Worm (Caenorhabditis elegans) whole organism, L4 larva: Measurements from ENCODE around the gene exos-4.1.

Source experiments
- F37D6.2 ChIP-seq: sonication (generic microtip); optimal IDR thresholded peaks from 2 replicates; lab custom pipeline; 2016; ENCODE audit warnings: mild to moderate bottlenecking, missing genetic modification characterization, missing compliant biosample characterization
- ctbp-1 ChIP-seq: fragments of 200-800 bp; sonication (Bioruptor generic); IDR thresholded peaks from 2 replicates; pipeline ENCODE4 v1.3.6; 2022; ENCODE audit warnings: missing genetic modification reagents, missing genetic modification characterization, missing compliant biosample characterization
- hif-1 ChIP-seq, 2 experiments: sonication (generic microtip); optimal IDR thresholded peaks; 2 replicates each; lab custom pipeline; 2016 to 2017; ENCODE audit warnings: missing compliant biosample characterization in 2 of 2, missing genetic modification characterization in 2 of 2, missing genetic modification reagents in 2 of 2, missing genotype in 2 of 2, mild to moderate bottlenecking in 1 of 2
- pha-4 ChIP-seq, 2 experiments: fragments of 150-350 bp in 1 of 2; fragments of 200-800 bp in 1 of 2; sonication (Bioruptor generic) in 1 of 2; IDR thresholded peaks in 1 of 2; optimal IDR thresholded peaks in 1 of 2; 2 replicates each; pipeline versions ENCODE4 v1.3.6 to Lab custom; 2014 to 2022; ENCODE audit warnings: missing genetic modification characterization in 2 of 2, missing genetic modification reagents in 2 of 2, missing biosample characterization in 1 of 2, missing compliant biosample characterization in 1 of 2
- pqm-1 ChIP-seq: sonication (generic microtip); optimal IDR thresholded peaks from 2 replicates; lab custom pipeline; 2017; ENCODE audit warnings: missing biosample characterization, missing genetic modification characterization
- rbr-2 ChIP-seq: sonication (generic microtip); optimal IDR thresholded peaks from 2 replicates; lab custom pipeline; 2016; ENCODE audit warnings: missing genotype, missing genetic modification characterization, missing compliant biosample characterization

DNA sequence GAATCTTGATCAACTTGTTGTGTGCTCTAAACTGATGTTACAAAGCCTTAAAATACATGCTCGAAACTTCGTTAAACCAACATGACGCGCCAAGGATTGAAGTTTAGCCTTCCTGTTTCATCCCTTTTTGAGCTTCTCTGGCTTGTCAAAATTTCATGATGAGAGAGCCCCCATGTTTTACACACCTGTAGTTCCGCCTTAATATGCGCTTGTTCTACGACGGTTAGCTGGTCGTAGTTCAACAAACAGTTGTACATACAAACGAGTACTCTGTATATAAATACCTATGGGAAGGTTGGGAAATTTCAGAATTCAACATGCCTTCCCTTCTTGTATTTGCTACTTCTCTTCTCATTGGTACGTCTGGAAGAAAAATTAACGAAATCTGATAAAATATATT, 30.3 kb upstream of the exos-4.1 start, which contains the start of gene scl-6:
- TF ChIP-seq hif-1 (tag; optimal IDR thresholded peaks at IDR 0.05; lab: Kevin White, UChicago): no peak
- no peak for TF ChIP-seq F37D6.2 (tag; lab: Kevin White, UChicago)
- TF ChIP-seq ctbp-1 (GFP tag; lab: Robert Waterston, UW): no peak
- no peak for TF ChIP-seq rbr-2 (tag; lab: Kevin White, UChicago)
- TF ChIP-seq pqm-1 (tag; lab: Kevin White, UChicago): no peak
- no peak for TF ChIP-seq pha-4 (GFP tag; IDR thresholded peaks at IDR 0.05; lab: Robert Waterston, UW)
- no peak for TF ChIP-seq pha-4 (tag; optimal IDR thresholded peaks at IDR 0.05; lab: Kevin White, UChicago)
